Fruit fly (Drosophila melanogaster) whole organism, embryonic: ENCODE data around the gene rin.

ENCODE experiments used
- Atf3 ChIP-seq: fragments of 200-800 bp; sonication (Bioruptor generic); optimal IDR thresholded peaks from 3 replicates; lab custom pipeline; 2016; ENCODE audit warnings: missing biosample characterization, missing genetic modification characterization
- Awh ChIP-seq: fragments of 200-800 bp; sonication (Bioruptor generic); IDR thresholded peaks from 2 replicates; pipeline ENCODE4, ENCODE4 v1.3.6; 2022; ENCODE audit warnings: missing biosample characterization, missing genetic modification characterization
- Blimp-1 ChIP-seq: fragments of 200-800 bp; sonication (Bioruptor generic); optimal IDR thresholded peaks from 3 replicates; lab custom pipeline; 2018; ENCODE audit warnings: missing biosample characterization, missing genetic modification characterization, mild to moderate bottlenecking, moderate library complexity, missing genetic modification reagents
- CG14667 ChIP-seq: fragments of 200-800 bp; sonication (Bioruptor generic); IDR thresholded peaks from 2 replicates; pipeline ENCODE4 v1.3.6; 2022; ENCODE audit warnings: missing biosample characterization, missing genetic modification characterization
- CG14965 ChIP-seq: fragments of 200-800 bp; sonication (Bioruptor generic); optimal IDR thresholded peaks from 2 replicates; lab custom pipeline; 2016; ENCODE audit warnings: missing biosample characterization, missing genetic modification characterization, borderline replicate concordance
- CG16813 ChIP-seq: fragments of 200-800 bp; sonication (Bioruptor generic); IDR thresholded peaks from 3 replicates; pipeline ENCODE4 v1.3.6; 2022; ENCODE audit warnings: missing biosample characterization, missing genetic modification characterization; ENCODE audit not compliant: partially characterized antibody
- CG17612 ChIP-seq: fragments of 200-800 bp; sonication (Bioruptor generic); IDR thresholded peaks from 2 replicates; pipeline ENCODE4 v1.3.6; 2022; ENCODE audit warnings: missing biosample characterization, missing genetic modification characterization
- CG1832 ChIP-seq: fragments of 200-800 bp; sonication (Bioruptor generic); optimal IDR thresholded peaks from 2 replicates; lab custom pipeline; 2017; ENCODE audit warnings: missing biosample characterization, mild to moderate bottlenecking, missing genetic modification characterization, inconsistent platforms
- CG18476 ChIP-seq: fragments of 200-800 bp; sonication (Bioruptor generic); optimal IDR thresholded peaks from 2 replicates; lab custom pipeline; 2016; ENCODE audit warnings: missing biosample characterization, mild to moderate bottlenecking, missing genetic modification characterization
- CG3163 ChIP-seq: fragments of 200-800 bp; sonication (Bioruptor generic); optimal IDR thresholded peaks from 3 replicates; lab custom pipeline; 2016; ENCODE audit warnings: missing biosample characterization, missing genetic modification characterization
- CG32532 ChIP-seq: fragments of 200-800 bp; sonication (Bioruptor generic); IDR thresholded peaks from 2 replicates; pipeline ENCODE4 v1.3.6; 2022; ENCODE audit warnings: missing biosample characterization, missing genetic modification characterization
- CG33213 ChIP-seq: fragments of 200-800 bp; sonication (Bioruptor generic); optimal IDR thresholded peaks from 3 replicates; lab custom pipeline; 2016; ENCODE audit warnings: missing biosample characterization, missing genetic modification characterization
- CG3407 ChIP-seq: fragments of 200-800 bp; sonication (Bioruptor generic); optimal IDR thresholded peaks from 2 replicates; lab custom pipeline; 2018; ENCODE audit warnings: missing biosample characterization, mild to moderate bottlenecking, missing genetic modification characterization
- CG43689 ChIP-seq: fragments of 200-800 bp; sonication (Bioruptor generic); IDR thresholded peaks from 2 replicates; pipeline ENCODE4 v1.3.6; 2022; ENCODE audit warnings: missing biosample characterization, missing genetic modification characterization
- CG7928 ChIP-seq: fragments of 200-800 bp; sonication (Bioruptor generic); optimal IDR thresholded peaks from 2 replicates; lab custom pipeline; 2017; ENCODE audit warnings: missing biosample characterization, mild to moderate bottlenecking, missing genetic modification characterization
- CG9437 ChIP-seq: fragments of 200-800 bp; sonication (Bioruptor generic); optimal IDR thresholded peaks from 2 replicates; lab custom pipeline; 2018; ENCODE audit warnings: missing biosample characterization, mild to moderate bottlenecking, missing genetic modification characterization
- CG9932 ChIP-seq: fragments of 200-800 bp; sonication (Bioruptor generic); IDR thresholded peaks from 2 replicates; pipeline ENCODE4 v1.3.6; 2022; ENCODE audit warnings: missing biosample characterization, missing genetic modification characterization
- Dll ChIP-seq: fragments of 200-800 bp; sonication (Bioruptor generic); IDR thresholded peaks from 4 replicates; pipeline ENCODE4 v1.3.6; 2022; ENCODE audit warnings: missing biosample characterization, missing genetic modification characterization; ENCODE audit not compliant: partially characterized antibody
- Doc3 ChIP-seq: fragments of 200-800 bp; sonication (Bioruptor generic); IDR thresholded peaks from 3 replicates; pipeline ENCODE4 v1.3.6; 2022; ENCODE audit warnings: missing biosample characterization, missing genetic modification characterization; ENCODE audit not compliant: partially characterized antibody
- Gug ChIP-seq: fragments of 200-800 bp; sonication (Bioruptor generic); IDR thresholded peaks from 4 replicates; pipeline ENCODE4 v1.3.6; 2022; ENCODE audit warnings: missing biosample characterization, missing genetic modification characterization
- HLHmδ ChIP-seq: fragments of 200-800 bp; sonication (Bioruptor generic); optimal IDR thresholded peaks from 2 replicates; lab custom pipeline; 2018; ENCODE audit warnings: missing biosample characterization, mild to moderate bottlenecking, missing genetic modification characterization, moderate library complexity
- Hr51 ChIP-seq, 2 experiments: fragments of 200-800 bp; sonication (Bioruptor generic); optimal IDR thresholded peaks; 2 replicates in 1 of 2; 3 replicates in 1 of 2; lab custom pipeline; 2016 to 2018; ENCODE audit warnings: missing biosample characterization in 2 of 2, missing genetic modification characterization in 2 of 2, mild to moderate bottlenecking in 1 of 2, moderate library complexity in 1 of 2
- MTF-1 ChIP-seq: fragments of 200-800 bp; sonication (Bioruptor generic); optimal IDR thresholded peaks from 2 replicates; lab custom pipeline; 2018; ENCODE audit warnings: missing biosample characterization, mild to moderate bottlenecking, missing genetic modification characterization, borderline replicate concordance
- NC2α ChIP-seq: fragments of 200-800 bp; sonication (Bioruptor generic); optimal IDR thresholded peaks from 2 replicates; lab custom pipeline; 2016; ENCODE audit warnings: missing biosample characterization, missing genetic modification characterization
- Oaz ChIP-seq: fragments of 200-800 bp; sonication (Bioruptor generic); IDR thresholded peaks from 2 replicates; pipeline ENCODE4 v1.3.6; 2022; ENCODE audit warnings: missing biosample characterization, missing genetic modification characterization
- Rfx ChIP-seq: fragments of 200-800 bp; sonication (Bioruptor generic); IDR thresholded peaks from 2 replicates; pipeline ENCODE4 v1.3.6; 2022; ENCODE audit warnings: missing biosample characterization, missing genetic modification characterization
- Xrp1 ChIP-seq: fragments of 200-800 bp; sonication (Bioruptor generic); IDR thresholded peaks from 2 replicates; pipeline ENCODE4 v1.3.6; 2022; ENCODE audit warnings: missing biosample characterization, missing genetic modification characterization
- ap ChIP-seq: fragments of 200-800 bp; sonication (Bioruptor generic); IDR thresholded peaks from 2 replicates; pipeline ENCODE4 v1.3.6; 2022; ENCODE audit warnings: missing biosample characterization, missing genetic modification characterization
- ato ChIP-seq: fragments of 200-800 bp; sonication (Bioruptor generic); IDR thresholded peaks from 2 replicates; pipeline ENCODE4 v1.3.6; 2022; ENCODE audit warnings: missing biosample characterization, missing genetic modification characterization; ENCODE audit not compliant: partially characterized antibody
- bowl ChIP-seq: fragments of 200-800 bp; sonication (Bioruptor generic); IDR thresholded peaks from 2 replicates; pipeline ENCODE4 v1.3.6; 2022; ENCODE audit warnings: missing biosample characterization, missing genetic modification characterization
- br ChIP-seq: fragments of >200 bp; optimal IDR thresholded peaks from 2 replicates; lab custom pipeline; 2017
- cad ChIP-seq: fragments of >200 bp; optimal IDR thresholded peaks from 2 replicates; lab custom pipeline; 2017; ENCODE audit warnings: missing biosample characterization, missing genetic modification characterization
- caup ChIP-seq: fragments of 200-800 bp; sonication (Bioruptor generic); optimal IDR thresholded peaks from 3 replicates; lab custom pipeline; 2017; ENCODE audit warnings: missing biosample characterization, mild to moderate bottlenecking, missing genetic modification characterization, moderate library complexity; ENCODE audit not compliant: severe bottlenecking
- croc ChIP-seq: fragments of 200-800 bp; sonication (Bioruptor generic); conservative IDR thresholded peaks from 3 replicates; pipeline ENCODE4 v1.3.6; 2022; ENCODE audit warnings: missing biosample characterization, missing genetic modification characterization
- cwo ChIP-seq: fragments of 200-800 bp; sonication (Bioruptor generic); optimal IDR thresholded peaks from 3 replicates; lab custom pipeline; 2017; ENCODE audit warnings: missing biosample characterization, missing genetic modification characterization, mild to moderate bottlenecking, moderate library complexity, missing genetic modification reagents
- dan ChIP-seq: fragments of 200-800 bp; sonication (Bioruptor generic); IDR thresholded peaks from 2 replicates; pipeline ENCODE4 v1.3.6; 2022; ENCODE audit warnings: missing biosample characterization, missing genetic modification characterization
- ems ChIP-seq: fragments of 200-800 bp; sonication (Bioruptor generic); optimal IDR thresholded peaks from 3 replicates; lab custom pipeline; 2016; ENCODE audit warnings: missing biosample characterization, missing genetic modification characterization
- en ChIP-seq: fragments of 200-800 bp; sonication (Bioruptor generic); optimal IDR thresholded peaks from 2 replicates; lab custom pipeline; 2016; ENCODE audit warnings: missing biosample characterization, missing genetic modification characterization
- fru ChIP-seq: fragments of >200 bp; optimal IDR thresholded peaks from 2 replicates; lab custom pipeline; 2017
- gsb-n ChIP-seq: fragments of 200-800 bp; sonication (Bioruptor generic); optimal IDR thresholded peaks from 3 replicates; lab custom pipeline; 2018; ENCODE audit warnings: missing biosample characterization, mild to moderate bottlenecking, missing genetic modification characterization
- hb ChIP-seq: fragments of 200-800 bp; sonication (Bioruptor generic); IDR thresholded peaks from 3 replicates; pipeline ENCODE4 v1.3.6; 2022; ENCODE audit warnings: missing biosample characterization, missing genetic modification characterization; ENCODE audit not compliant: partially characterized antibody
- jumu ChIP-seq: fragments of 200-800 bp; sonication (Bioruptor generic); optimal IDR thresholded peaks from 3 replicates; lab custom pipeline; 2016; ENCODE audit warnings: missing biosample characterization, missing genetic modification characterization
- maf-S ChIP-seq: fragments of 200-800 bp; sonication (Bioruptor generic); optimal IDR thresholded peaks from 2 replicates; lab custom pipeline; 2016; ENCODE audit warnings: missing biosample characterization, missing genetic modification characterization
- onecut ChIP-seq: fragments of 200-800 bp; sonication (Bioruptor generic); IDR thresholded peaks from 2 replicates; pipeline ENCODE4 v1.3.6; 2022; ENCODE audit warnings: missing biosample characterization, missing genetic modification characterization
- pros ChIP-seq: fragments of 200-800 bp; sonication (Bioruptor generic); optimal IDR thresholded peaks from 3 replicates; lab custom pipeline; 2019; ENCODE audit warnings: missing biosample characterization, mild to moderate bottlenecking, missing genetic modification characterization, moderate library complexity
- repo ChIP-seq: fragments of 200-800 bp; sonication (Bioruptor generic); optimal IDR thresholded peaks from 2 replicates; lab custom pipeline; 2016; ENCODE audit warnings: missing biosample characterization, missing genetic modification characterization
- scrt ChIP-seq: fragments of 200-800 bp; sonication (Bioruptor generic); optimal IDR thresholded peaks from 2 replicates; lab custom pipeline; 2018; ENCODE audit warnings: missing biosample characterization, mild to moderate bottlenecking, missing genetic modification characterization, moderate library complexity
- sd ChIP-seq: fragments of 200-800 bp; sonication (Bioruptor generic); optimal IDR thresholded peaks from 3 replicates; lab custom pipeline; 2018; ENCODE audit warnings: missing biosample characterization, mild to moderate bottlenecking, missing genetic modification characterization, moderate library complexity
- shn ChIP-seq: fragments of 200-800 bp; sonication (Bioruptor generic); optimal IDR thresholded peaks from 3 replicates; lab custom pipeline; 2016; ENCODE audit warnings: missing biosample characterization, missing genetic modification characterization
- so ChIP-seq: fragments of 200-800 bp; sonication (Bioruptor generic); IDR thresholded peaks from 3 replicates; pipeline ENCODE4 v1.3.6; 2022; ENCODE audit warnings: missing biosample characterization, missing genetic modification characterization
- unc-4 ChIP-seq: fragments of 200-800 bp; sonication (Bioruptor generic); IDR thresholded peaks from 2 replicates; pipeline ENCODE4 v1.3.6; 2022; ENCODE audit warnings: missing biosample characterization, missing genetic modification characterization; ENCODE audit not compliant: partially characterized antibody
- wdn ChIP-seq: fragments of 200-800 bp; sonication (Bioruptor generic); IDR thresholded peaks from 2 replicates; pipeline ENCODE4 v1.3.6; 2022; ENCODE audit warnings: missing biosample characterization, missing genetic modification characterization

rin gene

DNA sequence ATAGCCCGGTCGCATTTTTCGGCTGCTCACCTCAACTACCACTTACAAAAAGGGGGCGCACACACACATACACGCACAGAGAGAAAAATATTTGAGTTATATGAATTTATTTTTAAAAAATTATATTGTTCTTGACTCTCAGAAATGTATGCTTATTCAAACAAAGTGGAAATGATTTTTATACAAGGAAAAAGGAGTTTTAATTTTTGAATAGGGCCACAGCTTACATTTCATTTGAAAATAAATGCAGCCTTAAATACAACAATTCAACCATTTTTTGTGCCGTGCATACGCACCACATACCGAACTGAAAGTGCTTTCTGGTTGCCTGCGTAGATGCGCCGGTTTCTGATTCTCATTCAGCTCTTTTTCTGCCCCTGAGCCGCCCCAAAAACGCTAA, 46.3 kb upstream of the rin start (continued):
- TF ChIP-seq caup (GFP tag; lab: Kevin White, UChicago) (peak; percentile 1), shn (GFP tag; lab: Kevin White, UChicago) (no peak), cad (GFP tag; lab: Kevin White, UChicago) (no peak), CG9437 (no peak), onecut (GFP tag; lab: Robert Waterston, UW) (no peak), br (lab: Kevin White, UChicago) (no peak), ato (GFP tag; lab: Robert Waterston, UW) (no peak), Rfx (GFP tag; lab: Robert Waterston, UW) (peak; percentile 44; the same call in 1 of the 2 replicates), jumu (GFP tag; lab: Kevin White, UChicago) (no peak), CG17612 (GFP tag; lab: Robert Waterston, UW) (no peak), CG7928 (GFP tag; lab: Kevin White, UChicago) (no peak), CG9932 (GFP tag; lab: Robert Waterston, UW) (peak; percentile 32; the same call in 1 of the 2 replicates), ap (no peak), Atf3 (GFP tag; lab: Kevin White, UChicago) (no peak), en (GFP tag; lab: Kevin White, UChicago) (no peak), gsb-n (tag; lab: Kevin White, UChicago) (no peak), Dll (GFP tag; lab: Robert Waterston, UW) (no peak), scrt (GFP tag; lab: Kevin White, UChicago) (peak; percentile 27), CG16813 (GFP tag; lab: Robert Waterston, UW) (no peak), CG1832 (GFP tag; lab: Kevin White, UChicago) (no peak), unc-4 (no peak), CG33213 (no peak), croc (GFP tag; lab: Robert Waterston, UW) (no peak), hb (GFP tag; lab: Robert Waterston, UW) (no peak), NC2α (GFP tag; lab: Kevin White, UChicago) (no peak), Awh (GFP tag; lab: Robert Waterston, UW) (no peak), fru (lab: Kevin White, UChicago) (no peak), CG32532 (GFP tag; lab: Robert Waterston, UW) (no peak), Xrp1 (GFP tag; lab: Robert Waterston, UW) (peak; percentile 17; the same call in 1 of the 2 replicates), HLHmδ (GFP tag; lab: Kevin White, UChicago) (no peak), Doc3 (no peak), MTF-1 (no peak), CG14965 (GFP tag; lab: Kevin White, UChicago) (no peak), so (GFP tag; lab: Robert Waterston, UW) (no peak), wdn (no peak), pros (no peak), cwo (peak; percentile 32), dan (no peak), Oaz (GFP tag; lab: Robert Waterston, UW) (no peak), Blimp-1 (GFP tag; lab: Kevin White, UChicago) (no peak), CG3407 (GFP tag; lab: Kevin White, UChicago) (no peak), Hr51 (GFP tag; optimal IDR thresholded peaks at IDR 0.05; lab: Kevin White, UChicago) (peak in 1 of 2 experiments; percentile 45), Gug (0 out of 4 replicates have a peak, but pooled peaks have one; percentile 11), repo (GFP tag; lab: Kevin White, UChicago) (no peak), maf-S (no peak), bowl (GFP tag; lab: Robert Waterston, UW) (no peak), CG43689 (GFP tag; lab: Robert Waterston, UW) (no peak), CG3163 (GFP tag; lab: Kevin White, UChicago) (no peak), ems (no peak), CG14667 (GFP tag; lab: Robert Waterston, UW) (0 out of 2 replicates have a peak, but pooled peaks have one; percentile 11), sd (tag; lab: Kevin White, UChicago) (peak; percentile 7), CG18476 (no peak)
